Fruit fly (Drosophila melanogaster) whole organism, embryonic: Measurements from ENCODE around the gene CG13384.
A peak's percentile ranks its signal among the peaks of the same experiment; 100 is the strongest.

Experiments
- Ada2b ChIP-seq: fragments of 200-800 bp; sonication (Bioruptor generic); IDR thresholded peaks from 2 replicates; pipeline ENCODE4 v1.3.6; 2022; ENCODE audit warnings: missing biosample characterization, missing genetic modification characterization
- Awh ChIP-seq: fragments of 200-800 bp; sonication (Bioruptor generic); IDR thresholded peaks from 2 replicates; pipeline ENCODE4, ENCODE4 v1.3.6; 2022; ENCODE audit warnings: missing biosample characterization, missing genetic modification characterization
- BEAF-32 ChIP-seq: fragments of 200-800 bp; sonication (Bioruptor generic); optimal IDR thresholded peaks from 3 replicates; lab custom pipeline; 2017; ENCODE audit warnings: missing biosample characterization, missing genetic modification characterization, mild to moderate bottlenecking, moderate library complexity, missing genetic modification reagents
- CG10366 ChIP-seq: fragments of 200-800 bp; sonication (Bioruptor generic); IDR thresholded peaks from 2 replicates; pipeline ENCODE4 v1.3.6; 2022; ENCODE audit warnings: missing biosample characterization, missing genetic modification characterization
- CG11456 ChIP-seq: fragments of 200-800 bp; sonication (Bioruptor generic); IDR thresholded peaks from 3 replicates; pipeline ENCODE4 v1.3.6; 2022; ENCODE audit warnings: missing biosample characterization, missing genetic modification characterization
- CG12744 ChIP-seq: fragments of 200-800 bp; sonication (Bioruptor generic); optimal IDR thresholded peaks from 2 replicates; lab custom pipeline; 2016; ENCODE audit warnings: missing biosample characterization, missing genetic modification characterization
- CG13894 ChIP-seq: fragments of 200-800 bp; sonication (Bioruptor generic); optimal IDR thresholded peaks from 3 replicates; lab custom pipeline; 2018; ENCODE audit warnings: missing biosample characterization, mild to moderate bottlenecking, missing genetic modification characterization, moderate library complexity
- CG33557 ChIP-seq: fragments of 200-800 bp; sonication (Bioruptor generic); optimal IDR thresholded peaks from 2 replicates; lab custom pipeline; 2019; ENCODE audit warnings: missing biosample characterization, mild to moderate bottlenecking, missing genetic modification characterization, moderate library complexity
- CG4360 ChIP-seq: fragments of 200-800 bp; sonication (Bioruptor generic); IDR thresholded peaks from 2 replicates; pipeline ENCODE4 v1.3.6; 2022; ENCODE audit warnings: missing biosample characterization, missing genetic modification characterization
- CG7271 ChIP-seq: fragments of 200-800 bp; sonication (Bioruptor generic); optimal IDR thresholded peaks from 2 replicates; lab custom pipeline; 2018; ENCODE audit warnings: missing biosample characterization, mild to moderate bottlenecking, missing genetic modification characterization, moderate library complexity
- CG7357 ChIP-seq: fragments of 200-800 bp; sonication (Bioruptor generic); IDR thresholded peaks from 3 replicates; pipeline ENCODE4 v1.3.6; 2022; ENCODE audit warnings: missing biosample characterization, missing genetic modification characterization
- CG7987 ChIP-seq: fragments of 200-800 bp; sonication (Bioruptor generic); optimal IDR thresholded peaks from 2 replicates; lab custom pipeline; 2018; ENCODE audit warnings: missing biosample characterization, mild to moderate bottlenecking, missing genetic modification characterization, moderate library complexity
- CG8089 ChIP-seq: fragments of 200-800 bp; sonication (Bioruptor generic); optimal IDR thresholded peaks from 3 replicates; lab custom pipeline; 2016; ENCODE audit warnings: missing biosample characterization, missing genetic modification characterization
- CG8281 ChIP-seq: fragments of 200-800 bp; sonication (Bioruptor generic); optimal IDR thresholded peaks from 2 replicates; lab custom pipeline; 2018; ENCODE audit warnings: missing biosample characterization, mild to moderate bottlenecking, missing genetic modification characterization, moderate library complexity
- CG8765 ChIP-seq: fragments of 200-800 bp; sonication (Bioruptor generic); IDR thresholded peaks from 2 replicates; pipeline ENCODE4 v1.3.6; 2022; ENCODE audit warnings: missing biosample characterization, missing genetic modification characterization
- Camta ChIP-seq: fragments of 200-800 bp; sonication (Bioruptor generic); optimal IDR thresholded peaks from 2 replicates; lab custom pipeline; 2016; ENCODE audit warnings: missing biosample characterization, missing genetic modification characterization
- CoRest ChIP-seq: fragments of 200-800 bp; sonication (Bioruptor generic); optimal IDR thresholded peaks from 3 replicates; lab custom pipeline; 2018; ENCODE audit warnings: missing biosample characterization, mild to moderate bottlenecking, missing genetic modification characterization, moderate library complexity
- Deaf1 ChIP-seq: fragments of 200-800 bp; optimal IDR thresholded peaks from 3 replicates; lab custom pipeline; 2019; ENCODE audit warnings: missing biosample characterization, mild to moderate bottlenecking, missing genetic modification characterization, moderate library complexity
- Fer1 ChIP-seq: fragments of 200-800 bp; sonication (Bioruptor generic); optimal IDR thresholded peaks from 2 replicates; lab custom pipeline; 2017; ENCODE audit warnings: missing biosample characterization, mild to moderate bottlenecking, missing genetic modification characterization
- HmgZ ChIP-seq: fragments of 200-800 bp; sonication (Bioruptor generic); optimal IDR thresholded peaks from 2 replicates; lab custom pipeline; 2018; ENCODE audit warnings: missing biosample characterization, mild to moderate bottlenecking, missing genetic modification characterization
- Hmr ChIP-seq: fragments of 200-800 bp; sonication (Bioruptor generic); optimal IDR thresholded peaks from 3 replicates; lab custom pipeline; 2017; ENCODE audit warnings: mild to moderate bottlenecking, missing biosample characterization, missing genetic modification reagents, missing genetic modification characterization
- MESR4 ChIP-seq: fragments of 200-800 bp; sonication (Bioruptor generic); optimal IDR thresholded peaks from 2 replicates; lab custom pipeline; 2018; ENCODE audit warnings: missing biosample characterization, mild to moderate bottlenecking, missing genetic modification characterization, moderate library complexity
- Spps ChIP-seq: fragments of 200-800 bp; sonication (Bioruptor generic); optimal IDR thresholded peaks from 2 replicates; lab custom pipeline; 2018; ENCODE audit warnings: missing biosample characterization, mild to moderate bottlenecking, missing genetic modification characterization
- Stat92E ChIP-seq, 3 experiments: fragments of >200 bp in 2 of 3; fragments of 200-800 bp in 1 of 3; sonication (Bioruptor generic) in 1 of 3; optimal IDR thresholded peaks; 2 replicates each; lab custom pipeline; 2017 to 2019; ENCODE audit warnings: missing biosample characterization in 3 of 3, missing genetic modification characterization in 3 of 3, mild to moderate bottlenecking in 1 of 3, moderate library complexity in 1 of 3
- YL-1 ChIP-seq: fragments of 200-800 bp; sonication (Bioruptor generic); optimal IDR thresholded peaks from 3 replicates; lab custom pipeline; 2017; ENCODE audit warnings: missing biosample characterization, mild to moderate bottlenecking, missing genetic modification characterization
- bbx ChIP-seq: fragments of 200-800 bp; sonication (Bioruptor generic); IDR thresholded peaks from 2 replicates; pipeline ENCODE4 v1.3.6; 2022; ENCODE audit warnings: missing biosample characterization, missing genetic modification characterization; ENCODE audit not compliant: partially characterized antibody
- cad ChIP-seq: fragments of >200 bp; optimal IDR thresholded peaks from 2 replicates; lab custom pipeline; 2017; ENCODE audit warnings: missing biosample characterization, missing genetic modification characterization
- chinmo ChIP-seq: fragments of 200-800 bp; sonication (Bioruptor generic); IDR thresholded peaks from 4 replicates; pipeline ENCODE4 v1.3.6; 2022; ENCODE audit warnings: missing biosample characterization, missing genetic modification characterization; ENCODE audit not compliant: partially characterized antibody
- crol ChIP-seq: fragments of 200-800 bp; sonication (Bioruptor generic); IDR thresholded peaks from 2 replicates; pipeline ENCODE4 v1.3.6; 2022; ENCODE audit warnings: missing biosample characterization, missing genetic modification characterization
- da ChIP-seq: fragments of 200-800 bp; sonication (Bioruptor generic); optimal IDR thresholded peaks from 2 replicates; lab custom pipeline; 2016; ENCODE audit warnings: missing biosample characterization, missing genetic modification characterization
- dm ChIP-seq: fragments of 200-800 bp; sonication (Bioruptor generic); optimal IDR thresholded peaks from 3 replicates; lab custom pipeline; 2016; ENCODE audit warnings: missing biosample characterization, missing genetic modification characterization
- esg ChIP-seq: fragments of 200-800 bp; sonication (Bioruptor generic); conservative IDR thresholded peaks from 2 replicates; pipeline ENCODE4 v1.3.6; 2022; ENCODE audit warnings: missing biosample characterization, missing genetic modification characterization
- ewg ChIP-seq: fragments of 200-800 bp; sonication (Bioruptor generic); optimal IDR thresholded peaks from 3 replicates; lab custom pipeline; 2017; ENCODE audit warnings: mild to moderate bottlenecking, missing biosample characterization, missing genetic modification reagents, missing genetic modification characterization
- ftz-f1 ChIP-seq: fragments of 200-800 bp; sonication (Bioruptor generic); optimal IDR thresholded peaks from 2 replicates; lab custom pipeline; 2016; ENCODE audit warnings: missing biosample characterization, missing genetic modification characterization
- gcm2 ChIP-seq: fragments of 200-800 bp; sonication (Bioruptor generic); optimal IDR thresholded peaks from 2 replicates; lab custom pipeline; 2016; ENCODE audit warnings: missing biosample characterization, missing genetic modification characterization
- grn ChIP-seq: fragments of 200-800 bp; sonication (Bioruptor generic); optimal IDR thresholded peaks from 3 replicates; lab custom pipeline; 2017; ENCODE audit warnings: missing biosample characterization, missing genetic modification characterization
- gsb-n ChIP-seq: fragments of 200-800 bp; sonication (Bioruptor generic); optimal IDR thresholded peaks from 3 replicates; lab custom pipeline; 2018; ENCODE audit warnings: missing biosample characterization, mild to moderate bottlenecking, missing genetic modification characterization
- kay ChIP-seq: fragments of 200-800 bp; sonication (Bioruptor generic); optimal IDR thresholded peaks from 2 replicates; lab custom pipeline; 2016; ENCODE audit warnings: missing biosample characterization, missing genetic modification characterization
- lilli ChIP-seq: fragments of 200-800 bp; sonication (Bioruptor generic); optimal IDR thresholded peaks from 3 replicates; lab custom pipeline; 2016; ENCODE audit warnings: missing biosample characterization, missing genetic modification characterization
- nerfin-1 ChIP-seq: fragments of 200-800 bp; sonication (Bioruptor generic); optimal IDR thresholded peaks from 3 replicates; lab custom pipeline; 2019; ENCODE audit warnings: missing biosample characterization, mild to moderate bottlenecking, missing genetic modification characterization, moderate library complexity
- pfk ChIP-seq: fragments of 200-800 bp; sonication (Bioruptor generic); optimal IDR thresholded peaks from 2 replicates; lab custom pipeline; 2018; ENCODE audit warnings: missing biosample characterization, mild to moderate bottlenecking, missing genetic modification characterization, moderate library complexity
- pum ChIP-seq: fragments of 200-800 bp; sonication (Bioruptor generic); optimal IDR thresholded peaks from 2 replicates; lab custom pipeline; 2016; ENCODE audit warnings: missing biosample characterization, missing genetic modification characterization
- pzg ChIP-seq: fragments of 200-800 bp; sonication (Bioruptor generic); optimal IDR thresholded peaks from 3 replicates; lab custom pipeline; 2018; ENCODE audit warnings: missing biosample characterization, mild to moderate bottlenecking, missing genetic modification characterization, moderate library complexity
- scrt ChIP-seq: fragments of 200-800 bp; sonication (Bioruptor generic); optimal IDR thresholded peaks from 2 replicates; lab custom pipeline; 2018; ENCODE audit warnings: missing biosample characterization, mild to moderate bottlenecking, missing genetic modification characterization, moderate library complexity
- sens ChIP-seq: fragments of 200-800 bp; sonication (Bioruptor generic); peaks from one replicate; lab custom pipeline; 2016; ENCODE audit warnings: missing biosample characterization, missing genetic modification characterization
- seq ChIP-seq: fragments of 200-800 bp; sonication (Bioruptor generic); IDR thresholded peaks from 2 replicates; pipeline ENCODE4 v1.3.6; 2022; ENCODE audit warnings: missing biosample characterization, missing genetic modification characterization
- ssp ChIP-seq: fragments of 200-800 bp; sonication (Bioruptor generic); IDR thresholded peaks from 2 replicates; pipeline ENCODE4 v1.3.6; 2022; ENCODE audit warnings: missing biosample characterization, missing genetic modification characterization
- stc ChIP-seq: fragments of 200-800 bp; sonication (Bioruptor generic); IDR thresholded peaks from 2 replicates; pipeline ENCODE4 v1.3.6; 2022; ENCODE audit warnings: missing biosample characterization, missing genetic modification characterization
- tgo ChIP-seq: fragments of 200-800 bp; sonication (Bioruptor generic); IDR thresholded peaks from 3 replicates; pipeline ENCODE4 v1.3.6; 2022; ENCODE audit warnings: missing biosample characterization, missing genetic modification characterization
- toy ChIP-seq: fragments of 200-800 bp; sonication (Bioruptor generic); IDR thresholded peaks from 2 replicates; pipeline ENCODE4 v1.3.6; 2022; ENCODE audit warnings: missing biosample characterization, missing genetic modification characterization
- zen2 ChIP-seq: fragments of 200-800 bp; sonication (Bioruptor generic); IDR thresholded peaks from 3 replicates; pipeline ENCODE4 v1.3.6; 2022; ENCODE audit warnings: missing biosample characterization, missing genetic modification characterization; ENCODE audit not compliant: partially characterized antibody

The CG13384 gene

DNA sequence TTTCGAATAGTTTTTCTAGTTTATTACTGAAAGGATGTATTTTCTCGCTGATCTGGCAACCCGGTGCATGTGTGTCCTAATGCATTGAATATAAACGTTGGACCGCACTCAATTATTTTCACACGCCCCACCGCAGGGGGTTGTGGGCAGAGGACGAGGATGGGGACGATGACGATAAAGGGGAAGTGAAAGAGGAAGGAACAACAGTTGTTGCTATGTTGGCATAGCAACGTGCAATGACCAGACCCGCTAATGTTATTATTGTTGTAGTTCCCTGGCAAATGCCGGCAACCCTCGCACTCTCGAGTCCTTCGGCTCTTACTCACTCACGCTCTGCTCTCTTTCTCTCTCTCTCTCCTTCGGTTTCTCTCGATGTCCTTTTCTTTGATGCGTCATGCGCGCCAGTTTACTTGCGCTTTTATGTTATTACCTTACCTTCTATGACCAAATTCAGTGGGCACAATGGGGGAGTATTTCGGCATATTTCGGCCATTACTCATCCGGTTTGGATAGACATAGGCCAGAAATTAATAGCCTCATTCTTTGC lies 40.5 kb downstream of the CG13384 start (continued):
- peak; percentile 11; the same call in 1 of the 3 replicates for TF ChIP-seq zen2
- TF ChIP-seq toy: no peak
- TF ChIP-seq Ada2b: no peak
- TF ChIP-seq Hmr (GFP tag; lab: Kevin White, UChicago): no peak
- TF ChIP-seq ewg (GFP tag; lab: Kevin White, UChicago): peak; percentile 78
- peak; percentile 87 for TF ChIP-seq CG13894 (tag; lab: Kevin White, UChicago)
- no peak for TF ChIP-seq dm
- no peak for TF ChIP-seq Stat92E (GFP tag; optimal IDR thresholded peaks at IDR 0.05; lab: Kevin White, UChicago)
- TF ChIP-seq sens: peak; percentile 44
- no peak for TF ChIP-seq pum (GFP tag; lab: Kevin White, UChicago)
- no peak for TF ChIP-seq bbx (GFP tag; lab: Robert Waterston, UW)
- TF ChIP-seq crol (GFP tag; lab: Robert Waterston, UW): peak; percentile 56
- no peak for TF ChIP-seq YL-1 (GFP tag; lab: Kevin White, UChicago)
- no peak for TF ChIP-seq CoRest (tag; lab: Kevin White, UChicago)
- TF ChIP-seq HmgZ: no peak
- no peak for TF ChIP-seq Awh (GFP tag; lab: Robert Waterston, UW)
- TF ChIP-seq chinmo (GFP tag; lab: Robert Waterston, UW): 0 out of 4 replicates have a peak, but pooled peaks have one; percentile 13
- TF ChIP-seq seq (GFP tag; lab: Robert Waterston, UW): peak; percentile 14; the same call in 1 of the 2 replicates
- TF ChIP-seq Deaf1 (tag; lab: Kevin White, UChicago): peak; percentile 45
- TF ChIP-seq CG11456 (GFP tag; lab: Robert Waterston, UW): no peak
- no peak for TF ChIP-seq CG7357
- no peak for TF ChIP-seq BEAF-32 (GFP tag; lab: Kevin White, UChicago)
- TF ChIP-seq gsb-n (tag; lab: Kevin White, UChicago): no peak
- TF ChIP-seq kay (GFP tag; lab: Kevin White, UChicago): no peak
- TF ChIP-seq Spps: no peak
- TF ChIP-seq CG12744: no peak
- no peak for TF ChIP-seq da (GFP tag; lab: Kevin White, UChicago)
- TF ChIP-seq CG7271 (tag; lab: Kevin White, UChicago): no peak
- no peak for TF ChIP-seq Camta (GFP tag; lab: Kevin White, UChicago)
- no peak for TF ChIP-seq pfk (GFP tag; lab: Kevin White, UChicago)
- TF ChIP-seq MESR4 (GFP tag; lab: Kevin White, UChicago): no peak
- no peak for TF ChIP-seq tgo (GFP tag; lab: Robert Waterston, UW)
- TF ChIP-seq nerfin-1: peak; percentile 55
- TF ChIP-seq cad: no peak
- TF ChIP-seq CG7987 (GFP tag; lab: Kevin White, UChicago): no peak
- TF ChIP-seq pzg: no peak
- no peak for TF ChIP-seq Fer1 (GFP tag; lab: Kevin White, UChicago)
- no peak for TF ChIP-seq CG10366 (GFP tag; lab: Robert Waterston, UW)
- no peak for TF ChIP-seq ftz-f1 (GFP tag; lab: Kevin White, UChicago)
- peak; percentile 79 for TF ChIP-seq scrt
- no peak for TF ChIP-seq lilli
- TF ChIP-seq esg (GFP tag; lab: Robert Waterston, UW): no peak
- no peak for TF ChIP-seq CG8089 (GFP tag; lab: Kevin White, UChicago)
- TF ChIP-seq CG8281 (tag; lab: Kevin White, UChicago): no peak
- 0 out of 2 replicates have a peak, but pooled peaks have one; percentile 11 for TF ChIP-seq CG4360
- no peak for TF ChIP-seq CG33557 (GFP tag; lab: Kevin White, UChicago)
- TF ChIP-seq grn: no peak
- TF ChIP-seq ssp (GFP tag; lab: Robert Waterston, UW): no peak
- no peak for TF ChIP-seq CG8765 (GFP tag; lab: Robert Waterston, UW)
- TF ChIP-seq stc (GFP tag; lab: Robert Waterston, UW): no peak
- no peak for TF ChIP-seq gcm2 (GFP tag; lab: Kevin White, UChicago)
